Worm (Caenorhabditis elegans) whole organism, L1 larva: Measurements from ENCODE around the gene pals-24.
A peak's percentile ranks its signal among the peaks of the same experiment; 100 is the strongest.

Experiments
- C04F5.9 ChIP-seq: sonication (generic microtip); optimal IDR thresholded peaks from 2 replicates; lab custom pipeline; 2016; ENCODE audit warnings: missing genetic modification characterization, missing compliant biosample characterization
- C16A3.4 ChIP-seq: fragments of 150-350 bp; optimal IDR thresholded peaks from 2 replicates; lab custom pipeline; 2014; ENCODE audit warnings: missing biosample characterization, missing genetic modification characterization
- C34B4.2 ChIP-seq: sonication (generic microtip); optimal IDR thresholded peaks from 2 replicates; lab custom pipeline; 2017; ENCODE audit warnings: mild to moderate bottlenecking, missing genetic modification characterization, missing compliant biosample characterization
- Y116A8C.19 ChIP-seq: sonication (generic microtip); optimal IDR thresholded peaks from 2 replicates; lab custom pipeline; 2016; ENCODE audit warnings: missing compliant biosample characterization, missing genetic modification characterization, borderline replicate concordance
- aha-1 ChIP-seq: fragments of 150-350 bp; optimal IDR thresholded peaks from 2 replicates; lab custom pipeline; 2014; ENCODE audit warnings: missing biosample characterization, missing genetic modification characterization
- alr-1 ChIP-seq: fragments of 200-800 bp; sonication (Bioruptor generic); optimal IDR thresholded peaks from 2 replicates; lab custom pipeline; 2018; ENCODE audit warnings: borderline replicate concordance, mild to moderate bottlenecking, missing genetic modification characterization, missing compliant biosample characterization
- aly-2 ChIP-seq: fragments of 150-350 bp; optimal IDR thresholded peaks from 2 replicates; lab custom pipeline; 2014; ENCODE audit warnings: missing biosample characterization, missing genetic modification characterization
- blmp-1 ChIP-seq: fragments of 150-350 bp; optimal IDR thresholded peaks from 2 replicates; lab custom pipeline; 2014; ENCODE audit warnings: missing biosample characterization, missing genetic modification characterization
- ceh-63 ChIP-seq: fragments of 200-800 bp; sonication (Bioruptor generic); optimal IDR thresholded peaks from 2 replicates; lab custom pipeline; 2018; ENCODE audit warnings: mild to moderate bottlenecking, missing genetic modification characterization, missing compliant biosample characterization
- ceh-82 ChIP-seq, 3 experiments: fragments of 150-350 bp in 1 of 3; sonication (generic microtip) in 2 of 3; optimal IDR thresholded peaks; 2 replicates each; lab custom pipeline; 2014 to 2017; ENCODE audit warnings: missing biosample characterization in 3 of 3, missing genetic modification characterization in 3 of 3
- ceh-90 ChIP-seq: sonication (generic microtip); optimal IDR thresholded peaks from 2 replicates; lab custom pipeline; 2016; ENCODE audit warnings: missing genetic modification characterization, missing compliant biosample characterization
- ces-1 ChIP-seq: fragments of 150-350 bp; optimal IDR thresholded peaks from 2 replicates; lab custom pipeline; 2014; ENCODE audit warnings: missing biosample characterization, missing genetic modification reagents, missing genetic modification characterization
- dpl-1 ChIP-seq, 3 experiments: fragments of 150-350 bp in 2 of 3; sonication (generic microtip) in 1 of 3; optimal IDR thresholded peaks; 2 replicates each; lab custom pipeline; 2014 to 2017; ENCODE audit warnings: missing biosample characterization in 3 of 3, missing genetic modification characterization in 3 of 3, missing genetic modification reagents in 3 of 3
- efl-1 ChIP-seq, 4 experiments: fragments of 150-350 bp; optimal IDR thresholded peaks in 3 of 4; peaks in 1 of 4; 1 replicate in 1 of 4; 2 replicates in 3 of 4; lab custom pipeline; 2014; ENCODE audit warnings: missing biosample characterization in 2 of 4, missing genetic modification characterization in 2 of 4, missing genetic modification reagents in 2 of 4
- efl-3 ChIP-seq: fragments of 200-800 bp; sonication (Bioruptor generic); optimal IDR thresholded peaks from 2 replicates; lab custom pipeline; 2018; ENCODE audit warnings: mild to moderate bottlenecking, missing genetic modification characterization, missing compliant biosample characterization
- egl-27 ChIP-seq, 2 experiments: fragments of 150-350 bp in 1 of 2; sonication (generic microtip); optimal IDR thresholded peaks; 3 replicates each; lab custom pipeline; 2017 to 2018; ENCODE audit warnings: missing biosample characterization in 2 of 2, missing genetic modification characterization in 2 of 2, missing genetic modification reagents in 2 of 2
- elt-3 ChIP-seq, 6 experiments: fragments of 150-350 bp in 1 of 6; sonication (generic microtip); optimal IDR thresholded peaks; 2 replicates each; lab custom pipeline; 2017 to 2018; ENCODE audit warnings: missing biosample characterization in 6 of 6, missing genetic modification characterization in 6 of 6, inconsistent platforms in 1 of 6
- ets-5 ChIP-seq: fragments of 200-800 bp; sonication (Bioruptor generic); IDR thresholded peaks from 2 replicates; pipeline ENCODE4 v1.3.6; 2022; ENCODE audit warnings: missing genetic modification characterization, missing compliant biosample characterization
- fkh-10 ChIP-seq: sonication (generic microtip); optimal IDR thresholded peaks from 2 replicates; lab custom pipeline; 2017; ENCODE audit warnings: missing biosample characterization, missing genetic modification reagents, missing genetic modification characterization
- fkh-4 ChIP-seq: sonication (generic microtip); optimal IDR thresholded peaks from 2 replicates; lab custom pipeline; 2016; ENCODE audit warnings: missing compliant biosample characterization, missing genetic modification characterization, borderline replicate concordance
- fkh-8 ChIP-seq: sonication (generic microtip); optimal IDR thresholded peaks from 2 replicates; lab custom pipeline; 2016; ENCODE audit warnings: mild to moderate bottlenecking, missing genetic modification characterization, missing compliant biosample characterization
- fos-1 ChIP-seq: fragments of 150-350 bp; optimal IDR thresholded peaks from 2 replicates; lab custom pipeline; 2014; ENCODE audit warnings: missing biosample characterization, missing genetic modification characterization
- grh-1 ChIP-seq: fragments of 200-800 bp; sonication (Bioruptor generic); IDR thresholded peaks from 2 replicates; pipeline ENCODE4 v1.3.6; 2022; ENCODE audit warnings: missing genetic modification reagents, missing genetic modification characterization, missing compliant biosample characterization
- hlh-4 ChIP-seq: sonication (generic microtip); optimal IDR thresholded peaks from 2 replicates; lab custom pipeline; 2016; ENCODE audit warnings: mild to moderate bottlenecking, missing genetic modification characterization, missing compliant biosample characterization
- hpl-2 ChIP-seq: fragments of 150-350 bp; optimal IDR thresholded peaks from 2 replicates; lab custom pipeline; 2014; ENCODE audit warnings: missing biosample characterization, missing genetic modification reagents, missing genetic modification characterization
- lin-13 ChIP-seq: fragments of 150-350 bp; optimal IDR thresholded peaks from 2 replicates; lab custom pipeline; 2014; ENCODE audit warnings: missing biosample characterization, missing genetic modification reagents, missing genetic modification characterization
- lin-15B ChIP-seq: fragments of 150-350 bp; sonication (generic microtip); optimal IDR thresholded peaks from 3 replicates; lab custom pipeline; 2014; ENCODE audit warnings: missing biosample characterization, missing genetic modification characterization
- mab-9 ChIP-seq: fragments of 200-800 bp; sonication (Bioruptor generic); IDR thresholded peaks from 2 replicates; pipeline ENCODE4 v1.3.6; 2022; ENCODE audit warnings: missing genetic modification reagents, missing genetic modification characterization, missing compliant biosample characterization
- mef-2 ChIP-seq: fragments of 150-350 bp; optimal IDR thresholded peaks from 2 replicates; lab custom pipeline; 2014; ENCODE audit warnings: missing biosample characterization, missing genetic modification characterization
- mep-1 ChIP-seq: fragments of 150-350 bp; optimal IDR thresholded peaks from 2 replicates; lab custom pipeline; 2014; ENCODE audit warnings: missing biosample characterization, missing genetic modification characterization
- nhr-19 ChIP-seq: fragments of 200-800 bp; sonication (Bioruptor generic); conservative IDR thresholded peaks from 2 replicates; pipeline ENCODE4 v1.3.6; 2022; ENCODE audit warnings: missing genetic modification characterization, missing compliant biosample characterization
- nhr-20 ChIP-seq: sonication (generic microtip); optimal IDR thresholded peaks from 2 replicates; lab custom pipeline; 2016; ENCODE audit warnings: mild to moderate bottlenecking, missing genetic modification characterization, missing compliant biosample characterization
- nhr-237 ChIP-seq: fragments of 150-350 bp; optimal IDR thresholded peaks from 2 replicates; lab custom pipeline; 2014; ENCODE audit warnings: missing biosample characterization, missing genetic modification characterization
- nhr-76 ChIP-seq: sonication (generic microtip); optimal IDR thresholded peaks from 2 replicates; lab custom pipeline; 2017; ENCODE audit warnings: missing biosample characterization, missing genetic modification characterization
- nhr-77 ChIP-seq: fragments of 150-350 bp; optimal IDR thresholded peaks from 2 replicates; lab custom pipeline; 2014; ENCODE audit warnings: missing biosample characterization, missing genetic modification characterization
- nhr-84 ChIP-seq: sonication (generic microtip); optimal IDR thresholded peaks from 2 replicates; lab custom pipeline; 2017; ENCODE audit warnings: missing biosample characterization, missing genetic modification characterization
- nhr-90 ChIP-seq: sonication (generic microtip); optimal IDR thresholded peaks from 2 replicates; lab custom pipeline; 2016; ENCODE audit warnings: mild to moderate bottlenecking, missing genetic modification characterization, missing compliant biosample characterization; ENCODE audit not compliant: poor library complexity
- pag-3 ChIP-seq: sonication (generic microtip); optimal IDR thresholded peaks from 2 replicates; lab custom pipeline; 2017; ENCODE audit warnings: missing genetic modification characterization, mild to moderate bottlenecking, missing compliant biosample characterization, antibody characterized with exemption, borderline replicate concordance; ENCODE audit not compliant: insufficient read depth
- pax-3 ChIP-seq: fragments of 200-800 bp; sonication (Bioruptor generic); optimal IDR thresholded peaks from 2 replicates; lab custom pipeline; 2018; ENCODE audit warnings: mild to moderate bottlenecking, missing genetic modification characterization, moderate library complexity, missing compliant biosample characterization
- rnt-1 ChIP-seq: sonication (generic microtip); optimal IDR thresholded peaks from 2 replicates; lab custom pipeline; 2016; ENCODE audit warnings: mild to moderate bottlenecking, missing genetic modification characterization, moderate library complexity, missing compliant biosample characterization
- snu-23 ChIP-seq: sonication (generic microtip); optimal IDR thresholded peaks from 2 replicates; lab custom pipeline; 2016; ENCODE audit warnings: missing genetic modification characterization, missing compliant biosample characterization
- sox-4 ChIP-seq: sonication (generic microtip); optimal IDR thresholded peaks from 2 replicates; lab custom pipeline; 2016; ENCODE audit warnings: missing genetic modification characterization, missing compliant biosample characterization
- sptf-1 ChIP-seq: fragments of 150-350 bp; optimal IDR thresholded peaks from 2 replicates; lab custom pipeline; 2014; ENCODE audit warnings: missing biosample characterization, missing genetic modification characterization
- tbx-2 ChIP-seq: sonication (generic microtip); optimal IDR thresholded peaks from 2 replicates; lab custom pipeline; 2016; ENCODE audit warnings: missing genetic modification characterization, missing compliant biosample characterization
- unc-130 ChIP-seq: fragments of 150-350 bp; optimal IDR thresholded peaks from 2 replicates; lab custom pipeline; 2017; ENCODE audit warnings: missing biosample characterization, missing genetic modification characterization, inconsistent platforms
- unc-30 ChIP-seq: sonication (generic microtip); optimal IDR thresholded peaks from 2 replicates; lab custom pipeline; 2017; ENCODE audit warnings: missing biosample characterization, missing genetic modification characterization
- xbp-1 ChIP-seq: sonication (generic microtip); optimal IDR thresholded peaks from 2 replicates; lab custom pipeline; 2016; ENCODE audit warnings: missing genetic modification characterization, missing compliant biosample characterization
- zip-4 ChIP-seq: fragments of 200-800 bp; sonication (Bioruptor generic); optimal IDR thresholded peaks from 2 replicates; lab custom pipeline; 2018; ENCODE audit warnings: mild to moderate bottlenecking, missing genetic modification characterization, moderate library complexity, missing compliant biosample characterization
- ztf-4 ChIP-seq: fragments of 150-350 bp; optimal IDR thresholded peaks from 2 replicates; lab custom pipeline; 2014; ENCODE audit warnings: missing biosample characterization, missing genetic modification characterization

pals-24 gene

ce11 chrIII:86316-86715 lies 33.9 kb upstream of the pals-24 start, which contains the start of gene attf-3 (continued):
- TF ChIP-seq fos-1 (tag; lab: Kevin White, UChicago) (peak; percentile 50), efl-1 (optimal IDR thresholded peaks at IDR 0.05; lab: Kevin White, UChicago) (peak; percentile 75 to 81), efl-1 (GFP tag; optimal IDR thresholded peaks at IDR 0.05 in 1 of 2; lab: Kevin White, UChicago) (peak; percentile 64 to 95), fkh-8 (tag; lab: Kevin White, UChicago) (peak; percentile 74), C34B4.2 (tag; lab: Kevin White, UChicago) (no peak), nhr-237 (tag; lab: Kevin White, UChicago) (no peak), dpl-1 (GFP tag; optimal IDR thresholded peaks at IDR 0.05; lab: Kevin White, UChicago) (peak; percentile 50 to 79 (median 65)), nhr-20 (tag; lab: Kevin White, UChicago) (no peak), zip-4 (no peak), nhr-84 (tag; lab: Kevin White, UChicago) (no peak), mef-2 (tag; lab: Kevin White, UChicago) (peak; percentile 53), efl-3 (GFP tag; lab: Kevin White, UChicago) (no peak), ceh-90 (tag; lab: Kevin White, UChicago) (no peak), ceh-63 (GFP tag; lab: Kevin White, UChicago) (no peak), nhr-90 (tag; lab: Kevin White, UChicago) (no peak), tbx-2 (tag; lab: Kevin White, UChicago) (peak; percentile 50), pag-3 (tag; lab: Kevin White, UChicago) (no peak), xbp-1 (tag; lab: Kevin White, UChicago) (peak; percentile 58), pax-3 (tag; lab: Kevin White, UChicago) (no peak), rnt-1 (tag; lab: Kevin White, UChicago) (peak; percentile 49), nhr-19 (GFP tag; lab: Robert Waterston, UW) (peak; percentile 47), C16A3.4 (tag; lab: Kevin White, UChicago) (peak; percentile 61), lin-15B (tag; lab: Kevin White, UChicago) (peak; percentile 55), ceh-82 (tag; optimal IDR thresholded peaks at IDR 0.05; lab: Kevin White, UChicago) (peak; percentile 43 to 81 (median 60)), snu-23 (GFP tag; lab: Kevin White, UChicago) (peak; percentile 70)

- TF ChIP-seq nhr-84 (tag; lab: Kevin White, UChicago) (no peak), egl-27 (tag; optimal IDR thresholded peaks at IDR 0.05; lab: Kevin White, UChicago) (no peak), nhr-90 (tag; lab: Kevin White, UChicago) (peak; percentile 59), blmp-1 (tag; lab: Kevin White, UChicago) (peak; percentile 14), sptf-1 (tag; lab: Kevin White, UChicago) (no peak), grh-1 (GFP tag; lab: Robert Waterston, UW) (no peak), lin-13 (GFP tag; lab: Kevin White, UChicago) (peak; percentile 61), alr-1 (no peak), efl-3 (GFP tag; lab: Kevin White, UChicago) (no peak), aha-1 (tag; lab: Kevin White, UChicago) (no peak), unc-130 (tag; lab: Kevin White, UChicago) (peak; percentile 62), hlh-4 (tag; lab: Kevin White, UChicago) (no peak), ces-1 (GFP tag; lab: Kevin White, UChicago) (no peak), ets-5 (GFP tag; lab: Robert Waterston, UW) (no peak), nhr-76 (tag; lab: Kevin White, UChicago) (no peak), fkh-10 (GFP tag; lab: Kevin White, UChicago) (peak; percentile 1), snu-23 (GFP tag; lab: Kevin White, UChicago) (peak; percentile 86), unc-30 (tag; lab: Kevin White, UChicago) (no peak), ztf-4 (tag; lab: Kevin White, UChicago) (no peak), lin-15B (tag; lab: Kevin White, UChicago) (peak; percentile 46), ceh-63 (GFP tag; lab: Kevin White, UChicago) (no peak), mep-1 (tag; lab: Kevin White, UChicago) (peak; percentile 61), xbp-1 (tag; lab: Kevin White, UChicago) (peak; percentile 72), mab-9 (GFP tag; lab: Robert Waterston, UW) (no peak), hpl-2 (GFP tag; lab: Kevin White, UChicago) (peak; percentile 11), tbx-2 (tag; lab: Kevin White, UChicago) (peak; percentile 69), aly-2 (tag; lab: Kevin White, UChicago) (no peak), sox-4 (no peak), fkh-4 (no peak), nhr-77 (tag; lab: Kevin White, UChicago) (peak; percentile 18), C04F5.9 (tag; lab: Kevin White, UChicago) (no peak), Y116A8C.19 (no peak), elt-3 (tag; optimal IDR thresholded peaks at IDR 0.05; lab: Kevin White, UChicago) (peak in 1 of 6 experiments; percentile 28)
Measured at ce11 chrIII:87183-87582, 33.1 kb upstream of the pals-24 start, which contains the start of the genes F54C4.4 and mrpl-40. F54C4.4 (minus strand) TSS chrIII:87381. mrpl-40 (plus strand) TSS chrIII:87559.
